Fruit fly (Drosophila melanogaster) whole organism, prepupa: ENCODE data around the gene CG33995.

Experiments
- CG11762 ChIP-seq: fragments of 200-800 bp; sonication (Bioruptor generic); optimal IDR thresholded peaks from 3 replicates; lab custom pipeline; 2016; ENCODE audit warnings: missing biosample characterization, missing genetic modification characterization; ENCODE audit not compliant: insufficient read depth
- CG32006 ChIP-seq: fragments of 200-800 bp; sonication (Bioruptor generic); optimal IDR thresholded peaks from 3 replicates; lab custom pipeline; 2017; ENCODE audit warnings: missing biosample characterization, mild to moderate bottlenecking, missing genetic modification characterization
- Gug ChIP-seq: fragments of 200-800 bp; sonication (Bioruptor generic); IDR thresholded peaks from 2 replicates; pipeline ENCODE4 v1.3.6; 2022; ENCODE audit warnings: missing biosample characterization, missing genetic modification characterization
- Sox102F ChIP-seq: fragments of 200-800 bp; sonication (Bioruptor generic); optimal IDR thresholded peaks from 2 replicates; lab custom pipeline; 2016; ENCODE audit warnings: missing biosample characterization, mild to moderate bottlenecking, missing genetic modification characterization
- pdm3 ChIP-seq: fragments of 200-800 bp; sonication (Bioruptor generic); optimal IDR thresholded peaks from 3 replicates; lab custom pipeline; 2016; ENCODE audit warnings: missing biosample characterization, missing genetic modification characterization
- spab ChIP-seq: fragments of 200-800 bp; sonication (Bioruptor generic); optimal IDR thresholded peaks from 2 replicates; lab custom pipeline; 2017; ENCODE audit warnings: missing biosample characterization, mild to moderate bottlenecking, missing genetic modification characterization, missing genetic modification reagents
- ss ChIP-seq, 2 experiments: fragments of 200-800 bp; sonication (Bioruptor generic); optimal IDR thresholded peaks; 2 replicates in 1 of 2; 3 replicates in 1 of 2; lab custom pipeline; 2017 to 2018; ENCODE audit warnings: mild to moderate bottlenecking in 2 of 2, missing biosample characterization in 2 of 2, missing genetic modification characterization in 2 of 2, moderate library complexity in 1 of 2

DNA sequence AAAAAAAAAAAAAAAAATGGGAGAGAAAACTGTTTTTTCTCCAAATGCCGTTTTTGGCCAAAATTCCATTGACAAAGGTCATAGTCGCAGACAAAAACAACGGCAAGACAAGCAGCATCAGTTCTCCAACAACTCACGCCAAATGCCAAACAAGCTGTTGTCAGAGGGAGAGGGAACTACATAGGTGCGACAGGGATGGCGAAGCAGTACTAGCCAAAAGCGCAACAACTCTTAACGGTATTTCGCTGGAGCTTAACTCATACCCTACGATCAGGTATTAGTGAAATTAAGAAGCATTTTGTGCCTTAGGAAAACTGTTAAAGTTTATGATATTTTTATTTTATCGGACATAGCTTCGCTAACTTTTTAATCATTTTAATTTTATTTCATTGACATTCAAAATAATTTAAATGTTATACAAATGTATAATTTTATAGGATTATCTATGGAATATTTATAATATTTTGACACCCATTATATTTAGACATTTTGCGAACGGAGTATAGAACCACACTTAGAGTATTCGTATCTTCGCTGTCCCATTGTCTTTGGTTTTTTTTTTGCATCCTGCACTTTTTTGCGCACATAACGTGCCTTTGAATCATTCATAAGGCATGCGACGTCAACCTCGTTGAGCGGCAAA, 37.3 kb downstream of the CG33995 start:
- TF ChIP-seq spab (GFP tag; lab: Kevin White, UChicago) = peak; percentile 80
- TF ChIP-seq Gug (GFP tag; lab: Robert Waterston, UW) = peak; percentile 85
- peak; percentile 97 for TF ChIP-seq CG32006 (GFP tag; lab: Kevin White, UChicago)
- no peak for TF ChIP-seq Sox102F (GFP tag; lab: Kevin White, UChicago)
- peak; percentile 70 for TF ChIP-seq CG11762 (GFP tag; lab: Kevin White, UChicago)
- TF ChIP-seq ss (GFP tag; optimal IDR thresholded peaks at IDR 0.05; lab: Kevin White, UChicago) = peak; percentile 87 to 90
- no peak for TF ChIP-seq pdm3 (GFP tag; lab: Kevin White, UChicago)
